In the genomic region with DNA sequence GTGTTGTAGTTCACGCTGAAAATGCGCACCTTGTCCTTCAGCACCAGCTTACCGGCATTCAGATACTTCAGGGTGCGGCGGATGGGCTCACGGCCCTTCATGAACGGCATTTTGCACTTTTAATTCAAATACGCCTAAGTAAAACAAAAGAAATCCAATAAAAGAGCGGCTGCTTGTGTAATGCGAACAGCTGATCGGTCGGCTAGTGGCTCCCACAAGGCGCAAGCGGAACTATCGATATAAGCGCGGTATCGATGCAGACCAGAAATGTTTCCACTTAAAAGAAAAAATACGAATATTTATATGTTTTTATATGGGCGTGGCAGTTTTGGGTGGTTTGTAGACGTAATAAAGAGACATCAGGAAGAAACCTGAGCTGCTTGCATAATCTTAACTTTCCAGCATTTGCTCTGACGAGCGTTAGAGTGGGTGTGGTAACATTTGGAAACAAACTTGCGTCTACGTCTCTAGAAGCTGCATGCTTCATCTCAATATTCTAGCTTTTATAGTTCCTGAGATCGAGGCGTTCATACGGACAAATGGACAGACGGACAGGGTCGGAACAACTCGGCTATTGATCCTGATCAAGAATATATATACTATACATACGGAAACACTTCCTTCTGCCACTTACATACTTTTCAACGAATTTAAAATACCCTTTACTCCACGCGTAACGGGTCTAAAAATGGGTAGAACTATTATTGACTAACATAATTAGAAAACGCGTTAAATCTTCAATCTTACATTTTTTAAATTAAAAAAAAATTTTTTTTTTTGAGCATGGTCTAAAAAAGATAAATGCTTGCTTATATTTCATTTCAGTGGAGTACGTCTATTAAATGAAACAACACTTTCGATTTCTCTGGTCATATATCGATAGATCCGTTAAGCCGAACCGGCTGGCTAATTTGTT, we compare ENCODE assay signal across 5 fruit fly cellular contexts.
TF ChIP-seq lines count a peak whose summit lies in the region.

A gene (minus strand): TSS at position 199 of the 916 bp plus-strand sequence.
A gene (plus strand): TSS at position 894 of the 916 bp plus-strand sequence.

- TF ChIP-seq CTCF in whole organism, embryonic (GFP tag; optimal IDR thresholded peaks at IDR 0.05; lab: Kevin White, UChicago), result no peak

TF ChIP-seq in whole organism, adult, 20 proteins besides CTCF, POLR2A, EP300 and RAD21:
- peak; percentile 14 for TF ChIP-seq CG5204 (GFP tag; optimal IDR thresholded peaks at IDR 0.05; lab: Kevin White, UChicago)
- TF ChIP-seq bab1 (GFP tag; optimal IDR thresholded peaks at IDR 0.05; lab: Kevin White, UChicago), result no peak
- no peak for TF ChIP-seq CG14711 (tag; optimal IDR thresholded peaks at IDR 0.05; lab: Kevin White, UChicago)
- no peak for TF ChIP-seq CG33017 (tag; optimal IDR thresholded peaks at IDR 0.05; lab: Kevin White, UChicago)
- no peak for TF ChIP-seq Crg-1 (GFP tag; optimal IDR thresholded peaks at IDR 0.05; lab: Kevin White, UChicago)
- peak; percentile 38 for TF ChIP-seq kay (GFP tag; lab: Kevin White, UChicago; ENCODE audit: borderline replicate concordance)
- TF ChIP-seq toe (GFP tag; optimal IDR thresholded peaks at IDR 0.05; lab: Kevin White, UChicago), result peak; percentile 53

TF ChIP-seq in whole organism, embryonic, 481 proteins besides CTCF, POLR2A, EP300 and RAD21 (continues in another document):
- TF ChIP-seq CG17829 (tag; optimal IDR thresholded peaks at IDR 0.05; lab: Kevin White, UChicago), result no peak
- TF ChIP-seq Abd-B (GFP tag; optimal IDR thresholded peaks at IDR 0.05; lab: Kevin White, UChicago), result peak; percentile 55
- TF ChIP-seq CG3726 (GFP tag; IDR thresholded peaks at IDR 0.05; lab: Robert Waterston, UW), result no peak
- TF ChIP-seq Chrac-16 (GFP tag; optimal IDR thresholded peaks at IDR 0.05; lab: Kevin White, UChicago), result peak; percentile 11
- peak; percentile 37; the same call in 1 of the 2 replicates for TF ChIP-seq CG6689 (GFP tag; IDR thresholded peaks at IDR 0.05; lab: Robert Waterston, UW)
- peak; percentile 10 for TF ChIP-seq jumu (GFP tag; optimal IDR thresholded peaks at IDR 0.05; lab: Kevin White, UChicago)
- TF ChIP-seq CG10565 (GFP tag; optimal IDR thresholded peaks at IDR 0.05; lab: Kevin White, UChicago), result no peak
- TF ChIP-seq HLH54F (GFP tag; optimal IDR thresholded peaks at IDR 0.05; lab: Kevin White, UChicago), result no peak
- peak; percentile 15 for TF ChIP-seq Vsx1 (GFP tag; optimal IDR thresholded peaks at IDR 0.05; lab: Kevin White, UChicago)
- no peak for TF ChIP-seq CG12236 (GFP tag; optimal IDR thresholded peaks at IDR 0.05; lab: Kevin White, UChicago)
- TF ChIP-seq CG12104 (GFP tag; optimal IDR thresholded peaks at IDR 0.05; lab: Kevin White, UChicago), result peak; percentile 34
- no peak for TF ChIP-seq NC2α (GFP tag; optimal IDR thresholded peaks at IDR 0.05; lab: Kevin White, UChicago)
- TF ChIP-seq phol (tag; optimal IDR thresholded peaks at IDR 0.05; lab: Kevin White, UChicago), result peak; percentile 56
- 0 out of 2 replicates have a peak, but pooled peaks have one; percentile 14 for TF ChIP-seq CG31224 (GFP tag; IDR thresholded peaks at IDR 0.05; lab: Robert Waterston, UW)
- TF ChIP-seq CG14014 (GFP tag; IDR thresholded peaks at IDR 0.05; lab: Robert Waterston, UW), result 0 out of 2 replicates have a peak, but pooled peaks have one; percentile 19
- TF ChIP-seq maf-S (GFP tag; optimal IDR thresholded peaks at IDR 0.05; lab: Kevin White, UChicago), result no peak
- TF ChIP-seq unpg (GFP tag; optimal IDR thresholded peaks at IDR 0.05; lab: Kevin White, UChicago), result peak; percentile 11

TF ChIP-seq in whole organism, prepupa, 60 proteins besides CTCF, POLR2A, EP300 and RAD21 (continues in another document):
- TF ChIP-seq dsx (GFP tag; optimal IDR thresholded peaks at IDR 0.05; lab: Kevin White, UChicago; ENCODE audit: poor library complexity, severe bottlenecking) (no peak), CG3032 (tag; optimal IDR thresholded peaks at IDR 0.05; lab: Kevin White, UChicago) (peak; percentile 10), Smox (GFP tag; optimal IDR thresholded peaks at IDR 0.05; lab: Kevin White, UChicago) (peak; percentile 37), Hr39 (GFP tag; optimal IDR thresholded peaks at IDR 0.05; lab: Kevin White, UChicago) (peak; percentile 41), CG11902 (GFP tag; optimal IDR thresholded peaks at IDR 0.05; lab: Kevin White, UChicago) (peak; percentile 15), Sox14 (GFP tag; optimal IDR thresholded peaks at IDR 0.05; lab: Kevin White, UChicago) (peak; percentile 3), CG32006 (GFP tag; optimal IDR thresholded peaks at IDR 0.05; lab: Kevin White, UChicago) (peak; percentile 65), Ets21C (GFP tag; optimal IDR thresholded peaks at IDR 0.05; lab: Kevin White, UChicago) (no peak), CG8319 (GFP tag; optimal IDR thresholded peaks at IDR 0.05; lab: Kevin White, UChicago) (no peak), CG6276 (GFP tag; optimal IDR thresholded peaks at IDR 0.05; lab: Kevin White, UChicago) (peak; percentile 5), OdsH (GFP tag; optimal IDR thresholded peaks at IDR 0.05; lab: Kevin White, UChicago) (peak; percentile 53), CG11762 (GFP tag; optimal IDR thresholded peaks at IDR 0.05; lab: Kevin White, UChicago; ENCODE audit: insufficient read depth) (no peak), svp (GFP tag; lab: Kevin White, UChicago) (peak; percentile 60), CG10669 (GFP tag; optimal IDR thresholded peaks at IDR 0.05; lab: Kevin White, UChicago) (peak; percentile 6), achi (GFP tag; optimal IDR thresholded peaks at IDR 0.05; lab: Kevin White, UChicago) (peak; percentile 11), CG3919 (GFP tag; optimal IDR thresholded peaks at IDR 0.05; lab: Kevin White, UChicago) (peak; percentile 21), acj6 (GFP tag; optimal IDR thresholded peaks at IDR 0.05; lab: Kevin White, UChicago) (peak; percentile 33), CG8632 (GFP tag; optimal IDR thresholded peaks at IDR 0.05; lab: Kevin White, UChicago) (no peak)

TF ChIP-seq in whole organism, pupa, 21 proteins besides CTCF, POLR2A, EP300 and RAD21 (continues in another document):
- TF ChIP-seq CG15710 (tag; optimal IDR thresholded peaks at IDR 0.05; lab: Kevin White, UChicago) (peak; percentile 37), CG8159 (tag; optimal IDR thresholded peaks at IDR 0.05; lab: Kevin White, UChicago) (peak; percentile 40), Pif1A (GFP tag; optimal IDR thresholded peaks at IDR 0.05; lab: Kevin White, UChicago) (no peak), rn (GFP tag; IDR thresholded peaks at IDR 0.05; lab: Robert Waterston, UW) (no peak), CG34367 (tag; optimal IDR thresholded peaks at IDR 0.05; lab: Kevin White, UChicago) (no peak), gl (tag; optimal IDR thresholded peaks at IDR 0.05; lab: Kevin White, UChicago) (no peak), EcR (GFP tag; optimal IDR thresholded peaks at IDR 0.05; lab: Kevin White, UChicago) (no peak), CG32121 (GFP tag; IDR thresholded peaks at IDR 0.05; lab: Robert Waterston, UW) (no peak), CG10348 (GFP tag; IDR thresholded peaks at IDR 0.05; lab: Robert Waterston, UW) (no peak), CG14655 (GFP tag; optimal IDR thresholded peaks at IDR 0.05; lab: Kevin White, UChicago) (peak; percentile 53), CG9948 (tag; optimal IDR thresholded peaks at IDR 0.05; lab: Kevin White, UChicago) (peak; percentile 33), Snoo (tag; optimal IDR thresholded peaks at IDR 0.05; lab: Kevin White, UChicago) (no peak), CG12605 (GFP tag; IDR thresholded peaks at IDR 0.05; lab: Robert Waterston, UW) (no peak), CG4496 (GFP tag; IDR thresholded peaks at IDR 0.05; lab: Robert Waterston, UW) (peak; percentile 47; the same call in 2 of the 3 replicates), D1 (tag; optimal IDR thresholded peaks at IDR 0.05; lab: Kevin White, UChicago) (no peak), Pif1B (GFP tag; optimal IDR thresholded peaks at IDR 0.05; lab: Kevin White, UChicago) (no peak), CG8301 (tag; optimal IDR thresholded peaks at IDR 0.05; lab: Kevin White, UChicago) (peak; percentile 15), CG17806 (tag; optimal IDR thresholded peaks at IDR 0.05; lab: Kevin White, UChicago) (peak; percentile 37), CG13204 (GFP tag; optimal IDR thresholded peaks at IDR 0.05; lab: Kevin White, UChicago) (no peak), Ets98B (GFP tag; IDR thresholded peaks at IDR 0.05; lab: Robert Waterston, UW) (peak; percentile 42; the same call in 1 of the 2 replicates)

TF ChIP-seq in whole organism, wandering third instar larva, 38 proteins besides CTCF, POLR2A, EP300 and RAD21:
- no peak for TF ChIP-seq woc (GFP tag; optimal IDR thresholded peaks at IDR 0.05; lab: Kevin White, UChicago)
- peak; percentile 10 for TF ChIP-seq fru (GFP tag; optimal IDR thresholded peaks at IDR 0.05; lab: Kevin White, UChicago)
- TF ChIP-seq Hr78 (GFP tag; optimal IDR thresholded peaks at IDR 0.05; lab: Kevin White, UChicago), result no peak
- peak; percentile 6 for TF ChIP-seq ey (GFP tag; optimal IDR thresholded peaks at IDR 0.05; lab: Kevin White, UChicago)
- TF ChIP-seq Dif (GFP tag; optimal IDR thresholded peaks at IDR 0.05; lab: Kevin White, UChicago; ENCODE audit: partially characterized antibody), result no peak
- peak; percentile 18 for TF ChIP-seq Dfd (GFP tag; optimal IDR thresholded peaks at IDR 0.05; lab: Kevin White, UChicago)
- peak; percentile 77 for TF ChIP-seq N (GFP tag; optimal IDR thresholded peaks at IDR 0.05; lab: Kevin White, UChicago)
- no peak for TF ChIP-seq Abd-B (GFP tag; optimal IDR thresholded peaks at IDR 0.05; lab: Kevin White, UChicago)
- TF ChIP-seq dmrt93B (GFP tag; optimal IDR thresholded peaks at IDR 0.05; lab: Kevin White, UChicago), result peak; percentile 25
- TF ChIP-seq HLH106 (tag; optimal IDR thresholded peaks at IDR 0.05; lab: Kevin White, UChicago), result peak; percentile 5
- no peak for TF ChIP-seq Jra (GFP tag; optimal IDR thresholded peaks at IDR 0.05; lab: Kevin White, UChicago)
- TF ChIP-seq Vsx2 (GFP tag; optimal IDR thresholded peaks at IDR 0.05; lab: Kevin White, UChicago; ENCODE audit: partially characterized antibody), result peak; percentile 6
- TF ChIP-seq foxo (GFP tag; optimal IDR thresholded peaks at IDR 0.05; lab: Kevin White, UChicago), result peak in 1 of 2 experiments; percentile 46
